Fruit fly (Drosophila melanogaster) whole organism, embryonic: Measurements from ENCODE around the gene Dora.

Experiments used
- Ada2b ChIP-seq: fragments of 200-800 bp; sonication (Bioruptor generic); IDR thresholded peaks from 2 replicates; pipeline ENCODE4 v1.3.6; 2022; ENCODE audit warnings: missing biosample characterization, missing genetic modification characterization
- BEAF-32 ChIP-seq: fragments of 200-800 bp; sonication (Bioruptor generic); optimal IDR thresholded peaks from 3 replicates; lab custom pipeline; 2017; ENCODE audit warnings: missing biosample characterization, missing genetic modification characterization, mild to moderate bottlenecking, moderate library complexity, missing genetic modification reagents
- CG10267 ChIP-seq: fragments of 200-800 bp; sonication (Bioruptor generic); optimal IDR thresholded peaks from 2 replicates; lab custom pipeline; 2018; ENCODE audit warnings: missing biosample characterization, mild to moderate bottlenecking, missing genetic modification characterization, moderate library complexity
- CG10979 ChIP-seq: fragments of 200-800 bp; sonication (Bioruptor generic); optimal IDR thresholded peaks from 2 replicates; lab custom pipeline; 2018; ENCODE audit warnings: missing biosample characterization, mild to moderate bottlenecking, missing genetic modification characterization, moderate library complexity
- CG13424 ChIP-seq: fragments of 200-800 bp; sonication (Bioruptor generic); optimal IDR thresholded peaks from 2 replicates; lab custom pipeline; 2019; ENCODE audit warnings: missing biosample characterization, mild to moderate bottlenecking, missing genetic modification characterization, moderate library complexity
- CG14710 ChIP-seq: fragments of 200-800 bp; sonication (Bioruptor generic); optimal IDR thresholded peaks from 3 replicates; lab custom pipeline; 2019; ENCODE audit warnings: missing biosample characterization, mild to moderate bottlenecking, missing genetic modification characterization, moderate library complexity
- CG15479 ChIP-seq: fragments of 200-800 bp; sonication (Bioruptor generic); optimal IDR thresholded peaks from 3 replicates; lab custom pipeline; 2019; ENCODE audit warnings: missing biosample characterization, mild to moderate bottlenecking, missing genetic modification characterization, moderate library complexity
- CG15696 ChIP-seq: fragments of 200-800 bp; sonication (Bioruptor generic); optimal IDR thresholded peaks from 2 replicates; lab custom pipeline; 2019; ENCODE audit warnings: missing biosample characterization, mild to moderate bottlenecking, missing genetic modification characterization, moderate library complexity
- CG17361 ChIP-seq: fragments of 200-800 bp; sonication (Bioruptor generic); IDR thresholded peaks from 3 replicates; pipeline ENCODE4 v1.3.6; 2022; ENCODE audit warnings: missing biosample characterization, missing genetic modification characterization
- CG17829 ChIP-seq: fragments of 200-800 bp; optimal IDR thresholded peaks from 2 replicates; lab custom pipeline; 2019; ENCODE audit warnings: missing biosample characterization, mild to moderate bottlenecking, missing genetic modification characterization, moderate library complexity
- CG18262 ChIP-seq: fragments of 200-800 bp; optimal IDR thresholded peaks from 3 replicates; lab custom pipeline; 2019; ENCODE audit warnings: missing biosample characterization, mild to moderate bottlenecking, missing genetic modification characterization, moderate library complexity
- CG2678 ChIP-seq: fragments of 200-800 bp; sonication (Bioruptor generic); optimal IDR thresholded peaks from 3 replicates; lab custom pipeline; 2019; ENCODE audit warnings: missing biosample characterization, mild to moderate bottlenecking, missing genetic modification characterization, moderate library complexity
- CG2712 ChIP-seq: fragments of 200-800 bp; optimal IDR thresholded peaks from 3 replicates; lab custom pipeline; 2019; ENCODE audit warnings: missing biosample characterization, mild to moderate bottlenecking, missing genetic modification characterization, moderate library complexity
- CG31441 ChIP-seq: fragments of 200-800 bp; sonication (Bioruptor generic); IDR thresholded peaks from 2 replicates; pipeline ENCODE4 v1.3.6; 2022; ENCODE audit warnings: missing biosample characterization, missing genetic modification characterization
- CG34422 ChIP-seq: fragments of 200-800 bp; sonication (Bioruptor generic); IDR thresholded peaks from 3 replicates; pipeline ENCODE4 v1.3.6; 2022; ENCODE audit warnings: missing biosample characterization, missing genetic modification characterization
- CG4707 ChIP-seq: fragments of 200-800 bp; sonication (Bioruptor generic); optimal IDR thresholded peaks from 2 replicates; lab custom pipeline; 2018; ENCODE audit warnings: missing biosample characterization, mild to moderate bottlenecking, missing genetic modification characterization, moderate library complexity
- CG6689 ChIP-seq: fragments of 200-800 bp; sonication (Bioruptor generic); IDR thresholded peaks from 2 replicates; pipeline ENCODE4 v1.3.6; 2022; ENCODE audit warnings: missing biosample characterization, missing genetic modification characterization
- CG7839 ChIP-seq: fragments of 200-800 bp; sonication (Bioruptor generic); optimal IDR thresholded peaks from 3 replicates; lab custom pipeline; 2018; ENCODE audit warnings: missing biosample characterization, mild to moderate bottlenecking, missing genetic modification characterization, moderate library complexity
- CG8924 ChIP-seq: fragments of 200-800 bp; optimal IDR thresholded peaks from 3 replicates; lab custom pipeline; 2019; ENCODE audit warnings: missing biosample characterization, mild to moderate bottlenecking, missing genetic modification characterization, moderate library complexity
- CG9727 ChIP-seq: fragments of 200-800 bp; sonication (Bioruptor generic); optimal IDR thresholded peaks from 3 replicates; lab custom pipeline; 2017; ENCODE audit warnings: missing biosample characterization, mild to moderate bottlenecking, missing genetic modification characterization
- CG9876 ChIP-seq: fragments of 200-800 bp; sonication (Bioruptor generic); optimal IDR thresholded peaks from 2 replicates; lab custom pipeline; 2016; ENCODE audit warnings: missing biosample characterization, missing genetic modification characterization
- Drgx ChIP-seq: fragments of 200-800 bp; sonication (Bioruptor generic); IDR thresholded peaks from 2 replicates; pipeline ENCODE4 v1.3.6; 2022; ENCODE audit warnings: missing biosample characterization, missing genetic modification characterization
- Ets65A ChIP-seq: fragments of 200-800 bp; sonication (Bioruptor generic); peaks from one replicate; lab custom pipeline; 2016; ENCODE audit warnings: missing biosample characterization, missing genetic modification characterization
- Gug ChIP-seq: fragments of 200-800 bp; sonication (Bioruptor generic); IDR thresholded peaks from 4 replicates; pipeline ENCODE4 v1.3.6; 2022; ENCODE audit warnings: missing biosample characterization, missing genetic modification characterization
- Myb ChIP-seq: fragments of 200-800 bp; sonication (Bioruptor generic); optimal IDR thresholded peaks from 2 replicates; lab custom pipeline; 2016; ENCODE audit warnings: missing biosample characterization, missing genetic modification characterization
- Oli ChIP-seq: fragments of 200-800 bp; sonication (Bioruptor generic); optimal IDR thresholded peaks from 2 replicates; lab custom pipeline; 2018; ENCODE audit warnings: missing biosample characterization, mild to moderate bottlenecking, missing genetic modification characterization, moderate library complexity
- Sox100B ChIP-seq: fragments of 200-800 bp; sonication (Bioruptor generic); optimal IDR thresholded peaks from 3 replicates; lab custom pipeline; 2018; ENCODE audit warnings: missing biosample characterization, mild to moderate bottlenecking, missing genetic modification characterization
- Ssrp ChIP-seq: fragments of 200-800 bp; sonication (Bioruptor generic); optimal IDR thresholded peaks from 2 replicates; lab custom pipeline; 2018; ENCODE audit warnings: missing biosample characterization, mild to moderate bottlenecking, missing genetic modification characterization, moderate library complexity
- TFAM ChIP-seq: fragments of 200-800 bp; sonication (Bioruptor generic); optimal IDR thresholded peaks from 2 replicates; lab custom pipeline; 2017; ENCODE audit warnings: missing biosample characterization, missing genetic modification characterization, inconsistent platforms
- YL-1 ChIP-seq: fragments of 200-800 bp; sonication (Bioruptor generic); optimal IDR thresholded peaks from 3 replicates; lab custom pipeline; 2017; ENCODE audit warnings: missing biosample characterization, mild to moderate bottlenecking, missing genetic modification characterization
- bsh ChIP-seq, 2 experiments: fragments of 200-800 bp; sonication (Bioruptor generic); optimal IDR thresholded peaks; 2 replicates each; lab custom pipeline; 2017 to 2018; ENCODE audit warnings: mild to moderate bottlenecking in 2 of 2, missing biosample characterization in 2 of 2, missing genetic modification characterization in 2 of 2, moderate library complexity in 1 of 2
- crol ChIP-seq: fragments of 200-800 bp; sonication (Bioruptor generic); IDR thresholded peaks from 2 replicates; pipeline ENCODE4 v1.3.6; 2022; ENCODE audit warnings: missing biosample characterization, missing genetic modification characterization
- dmrt99B ChIP-seq: fragments of 200-800 bp; sonication (Bioruptor generic); optimal IDR thresholded peaks from 2 replicates; lab custom pipeline; 2018; ENCODE audit warnings: missing biosample characterization, mild to moderate bottlenecking, missing genetic modification characterization, moderate library complexity
- en ChIP-seq: fragments of 200-800 bp; sonication (Bioruptor generic); optimal IDR thresholded peaks from 2 replicates; lab custom pipeline; 2016; ENCODE audit warnings: missing biosample characterization, missing genetic modification characterization
- gem ChIP-seq: fragments of 200-800 bp; sonication (Bioruptor generic); optimal IDR thresholded peaks from 2 replicates; lab custom pipeline; 2019; ENCODE audit warnings: missing biosample characterization, mild to moderate bottlenecking, missing genetic modification characterization, moderate library complexity
- inv ChIP-seq: fragments of 200-800 bp; sonication (Bioruptor generic); IDR thresholded peaks from 2 replicates; pipeline ENCODE4 v1.3.6; 2022; ENCODE audit warnings: missing biosample characterization, missing genetic modification characterization; ENCODE audit not compliant: partially characterized antibody
- knrl ChIP-seq: fragments of 200-800 bp; sonication (Bioruptor generic); IDR thresholded peaks from 3 replicates; pipeline ENCODE4 v1.3.6; 2022; ENCODE audit warnings: missing biosample characterization, missing genetic modification characterization; ENCODE audit not compliant: partially characterized antibody
- lola ChIP-seq, 3 experiments: fragments of >200 bp in 2 of 3; fragments of 200-800 bp in 1 of 3; sonication (Bioruptor generic) in 1 of 3; optimal IDR thresholded peaks; 2 replicates each; lab custom pipeline; 2017 to 2019; ENCODE audit warnings: missing biosample characterization in 3 of 3, missing genetic modification characterization in 3 of 3, mild to moderate bottlenecking in 1 of 3, moderate library complexity in 1 of 3
- nmo ChIP-seq: fragments of 200-800 bp; sonication (Bioruptor generic); optimal IDR thresholded peaks from 2 replicates; lab custom pipeline; 2018; ENCODE audit warnings: missing biosample characterization, mild to moderate bottlenecking, missing genetic modification characterization, moderate library complexity
- nom ChIP-seq: fragments of 200-800 bp; sonication (Bioruptor generic); optimal IDR thresholded peaks from 2 replicates; lab custom pipeline; 2017; ENCODE audit warnings: missing biosample characterization, missing genetic modification characterization, mild to moderate bottlenecking, moderate library complexity, missing genetic modification reagents
- p53 ChIP-seq: fragments of 200-800 bp; sonication (Bioruptor generic); optimal IDR thresholded peaks from 2 replicates; lab custom pipeline; 2016; ENCODE audit warnings: missing biosample characterization, missing genetic modification characterization
- prd ChIP-seq, 3 experiments: fragments of >200 bp in 2 of 3; fragments of 200-800 bp in 1 of 3; sonication (Bioruptor generic) in 1 of 3; optimal IDR thresholded peaks in 2 of 3; IDR thresholded peaks in 1 of 3; 2 replicates in 2 of 3; 3 replicates in 1 of 3; pipeline versions ENCODE4 v1.3.6 to Lab custom; 2017 to 2022; ENCODE audit warnings: missing biosample characterization in 1 of 3, missing genetic modification characterization in 1 of 3
- repo ChIP-seq: fragments of 200-800 bp; sonication (Bioruptor generic); optimal IDR thresholded peaks from 2 replicates; lab custom pipeline; 2016; ENCODE audit warnings: missing biosample characterization, missing genetic modification characterization
- row ChIP-seq: fragments of 200-800 bp; sonication (Bioruptor generic); IDR thresholded peaks from 3 replicates; pipeline ENCODE4 v1.3.6; 2022; ENCODE audit warnings: missing biosample characterization, missing genetic modification characterization
- sens ChIP-seq: fragments of 200-800 bp; sonication (Bioruptor generic); peaks from one replicate; lab custom pipeline; 2016; ENCODE audit warnings: missing biosample characterization, missing genetic modification characterization
- ttk ChIP-seq: fragments of 200-800 bp; sonication (Bioruptor generic); IDR thresholded peaks from 2 replicates; pipeline ENCODE4 v2.1.2; 2022; ENCODE audit warnings: missing biosample characterization, missing genetic modification characterization
- wek ChIP-seq: fragments of 200-800 bp; sonication (Bioruptor generic); optimal IDR thresholded peaks from 3 replicates; lab custom pipeline; 2018; ENCODE audit warnings: missing biosample characterization, mild to moderate bottlenecking, missing genetic modification characterization, moderate library complexity
- zen ChIP-seq: fragments of 200-800 bp; sonication (Bioruptor generic); optimal IDR thresholded peaks from 3 replicates; lab custom pipeline; 2018; ENCODE audit warnings: missing biosample characterization, mild to moderate bottlenecking, missing genetic modification characterization, moderate library complexity
- zen2 ChIP-seq: fragments of 200-800 bp; sonication (Bioruptor generic); IDR thresholded peaks from 3 replicates; pipeline ENCODE4 v1.3.6; 2022; ENCODE audit warnings: missing biosample characterization, missing genetic modification characterization; ENCODE audit not compliant: partially characterized antibody

Gene Dora

dm6 chrX:18928608-18929059, 64.9 kb downstream of the Dora start:
- TF ChIP-seq CG9876: no peak
- no peak for TF ChIP-seq wek (GFP tag; lab: Kevin White, UChicago)
- peak; percentile 54 for TF ChIP-seq CG18262 (tag; lab: Kevin White, UChicago)
- TF ChIP-seq CG6689 (GFP tag; lab: Robert Waterston, UW): 0 out of 2 replicates have a peak, but pooled peaks have one; percentile 26
- TF ChIP-seq bsh (GFP tag; optimal IDR thresholded peaks at IDR 0.05; lab: Kevin White, UChicago): peak in 1 of 2 experiments; percentile 57
- no peak for TF ChIP-seq Myb
- no peak for TF ChIP-seq ttk (GFP tag; lab: Robert Waterston, UW)
- TF ChIP-seq prd (optimal IDR thresholded peaks at IDR 0.05; lab: Kevin White, UChicago): no peak
- TF ChIP-seq prd (GFP tag; IDR thresholded peaks at IDR 0.05; lab: Robert Waterston, UW): peak; percentile 39; the same call in 2 of the 3 replicates
- TF ChIP-seq dmrt99B (tag; lab: Kevin White, UChicago): peak; percentile 43
- TF ChIP-seq Ada2b (GFP tag; lab: Robert Waterston, UW): no peak
- TF ChIP-seq knrl: no peak
- TF ChIP-seq CG2712 (tag; lab: Kevin White, UChicago): peak; percentile 47
- TF ChIP-seq nom (GFP tag; lab: Kevin White, UChicago): peak; percentile 44
- peak; percentile 23 for TF ChIP-seq CG8924
- peak; percentile 60 for TF ChIP-seq CG15696 (tag; lab: Kevin White, UChicago)
- peak; percentile 6 for TF ChIP-seq zen (tag; lab: Kevin White, UChicago)
- no peak for TF ChIP-seq BEAF-32 (GFP tag; lab: Kevin White, UChicago)
- peak; percentile 25 for TF ChIP-seq Ets65A (GFP tag; lab: Kevin White, UChicago)
- TF ChIP-seq CG13424 (tag; lab: Kevin White, UChicago): peak; percentile 38
- no peak for TF ChIP-seq Gug (GFP tag; lab: Robert Waterston, UW)
- TF ChIP-seq TFAM (GFP tag; lab: Kevin White, UChicago): no peak
- TF ChIP-seq CG10979 (tag; lab: Kevin White, UChicago): peak; percentile 39
- peak; percentile 77 for TF ChIP-seq Drgx
- no peak for TF ChIP-seq repo (GFP tag; lab: Kevin White, UChicago)
- TF ChIP-seq Oli (tag; lab: Kevin White, UChicago): peak; percentile 30
- TF ChIP-seq CG15479 (GFP tag; lab: Kevin White, UChicago): peak; percentile 14
- peak; percentile 7 for TF ChIP-seq CG10267
- peak; percentile 43 for TF ChIP-seq gem (tag; lab: Kevin White, UChicago)
- peak; percentile 52 for TF ChIP-seq CG17361 (GFP tag; lab: Robert Waterston, UW)
- TF ChIP-seq CG4707 (GFP tag; lab: Kevin White, UChicago): no peak
- TF ChIP-seq inv (GFP tag; lab: Robert Waterston, UW): no peak
- TF ChIP-seq YL-1 (GFP tag; lab: Kevin White, UChicago): no peak
- TF ChIP-seq crol: peak; percentile 43; the same call in 1 of the 2 replicates
- TF ChIP-seq lola (GFP tag; optimal IDR thresholded peaks at IDR 0.05; lab: Kevin White, UChicago): peak in 1 of 3 experiments; percentile 49
- peak; percentile 7 for TF ChIP-seq Ssrp (tag; lab: Kevin White, UChicago)
- peak; percentile 33 for TF ChIP-seq nmo (GFP tag; lab: Kevin White, UChicago)
- no peak for TF ChIP-seq en (GFP tag; lab: Kevin White, UChicago)
- TF ChIP-seq p53 (GFP tag; lab: Kevin White, UChicago): no peak
- TF ChIP-seq CG31441 (GFP tag; lab: Robert Waterston, UW): peak; percentile 43; the same call in 1 of the 2 replicates
- no peak for TF ChIP-seq CG34422 (GFP tag; lab: Robert Waterston, UW)
- TF ChIP-seq CG14710 (tag; lab: Kevin White, UChicago): peak; percentile 45
- TF ChIP-seq Sox100B (GFP tag; lab: Kevin White, UChicago): peak; percentile 23
- TF ChIP-seq CG17829 (tag; lab: Kevin White, UChicago): peak; percentile 13
- peak; percentile 23 for TF ChIP-seq CG2678
- TF ChIP-seq CG7839 (tag; lab: Kevin White, UChicago): peak; percentile 34
- peak; percentile 42 for TF ChIP-seq CG9727 (GFP tag; lab: Kevin White, UChicago)
- TF ChIP-seq row (GFP tag; lab: Robert Waterston, UW): 0 out of 3 replicates have a peak, but pooled peaks have one; percentile 19
- TF ChIP-seq zen2 (GFP tag; lab: Robert Waterston, UW): no peak
- peak; percentile 70 for TF ChIP-seq sens
